Worm (Caenorhabditis elegans) whole organism, L1 larva: ENCODE data around the gene dhs-27.

Source experiments
- C04F5.9 ChIP-seq: sonication (generic microtip); optimal IDR thresholded peaks from 2 replicates; lab custom pipeline; 2016; ENCODE audit warnings: missing genetic modification characterization, missing compliant biosample characterization
- aha-1 ChIP-seq: fragments of 150-350 bp; optimal IDR thresholded peaks from 2 replicates; lab custom pipeline; 2014; ENCODE audit warnings: missing biosample characterization, missing genetic modification characterization
- alr-1 ChIP-seq: fragments of 200-800 bp; sonication (Bioruptor generic); optimal IDR thresholded peaks from 2 replicates; lab custom pipeline; 2018; ENCODE audit warnings: borderline replicate concordance, mild to moderate bottlenecking, missing genetic modification characterization, missing compliant biosample characterization
- ceh-63 ChIP-seq: fragments of 200-800 bp; sonication (Bioruptor generic); optimal IDR thresholded peaks from 2 replicates; lab custom pipeline; 2018; ENCODE audit warnings: mild to moderate bottlenecking, missing genetic modification characterization, missing compliant biosample characterization
- ceh-82 ChIP-seq, 3 experiments: fragments of 150-350 bp in 1 of 3; sonication (generic microtip) in 2 of 3; optimal IDR thresholded peaks; 2 replicates each; lab custom pipeline; 2014 to 2017; ENCODE audit warnings: missing biosample characterization in 3 of 3, missing genetic modification characterization in 3 of 3
- ceh-90 ChIP-seq: sonication (generic microtip); optimal IDR thresholded peaks from 2 replicates; lab custom pipeline; 2016; ENCODE audit warnings: missing genetic modification characterization, missing compliant biosample characterization
- ces-1 ChIP-seq: fragments of 150-350 bp; optimal IDR thresholded peaks from 2 replicates; lab custom pipeline; 2014; ENCODE audit warnings: missing biosample characterization, missing genetic modification reagents, missing genetic modification characterization
- dsc-1 ChIP-seq: sonication (generic microtip); optimal IDR thresholded peaks from 2 replicates; lab custom pipeline; 2016; ENCODE audit warnings: mild to moderate bottlenecking, missing genetic modification characterization, missing compliant biosample characterization
- efl-1 ChIP-seq, 4 experiments: fragments of 150-350 bp; optimal IDR thresholded peaks in 3 of 4; peaks in 1 of 4; 1 replicate in 1 of 4; 2 replicates in 3 of 4; lab custom pipeline; 2014; ENCODE audit warnings: missing biosample characterization in 2 of 4, missing genetic modification characterization in 2 of 4, missing genetic modification reagents in 2 of 4
- egl-13 ChIP-seq: sonication (generic microtip); optimal IDR thresholded peaks from 2 replicates; lab custom pipeline; 2016; ENCODE audit warnings: missing genotype, missing genetic modification reagents, missing genetic modification characterization, missing compliant biosample characterization
- ets-5 ChIP-seq: fragments of 200-800 bp; sonication (Bioruptor generic); IDR thresholded peaks from 2 replicates; pipeline ENCODE4 v1.3.6; 2022; ENCODE audit warnings: missing genetic modification characterization, missing compliant biosample characterization
- fkh-10 ChIP-seq: sonication (generic microtip); optimal IDR thresholded peaks from 2 replicates; lab custom pipeline; 2017; ENCODE audit warnings: missing biosample characterization, missing genetic modification reagents, missing genetic modification characterization
- hlh-4 ChIP-seq: sonication (generic microtip); optimal IDR thresholded peaks from 2 replicates; lab custom pipeline; 2016; ENCODE audit warnings: mild to moderate bottlenecking, missing genetic modification characterization, missing compliant biosample characterization
- irx-1 ChIP-seq: sonication (generic microtip); optimal IDR thresholded peaks from 2 replicates; lab custom pipeline; 2016; ENCODE audit warnings: missing genetic modification characterization, missing compliant biosample characterization
- jun-1 ChIP-seq: fragments of 150-350 bp; optimal IDR thresholded peaks from 2 replicates; lab custom pipeline; 2014; ENCODE audit warnings: missing biosample characterization, missing genetic modification reagents, missing genetic modification characterization
- lin-14 ChIP-seq: fragments of 200-800 bp; sonication (Bioruptor generic); optimal IDR thresholded peaks from 2 replicates; lab custom pipeline; 2018; ENCODE audit warnings: mild to moderate bottlenecking, missing genetic modification characterization, moderate library complexity, missing compliant biosample characterization
- lin-15B ChIP-seq: fragments of 150-350 bp; sonication (generic microtip); optimal IDR thresholded peaks from 3 replicates; lab custom pipeline; 2014; ENCODE audit warnings: missing biosample characterization, missing genetic modification characterization
- lsy-2 ChIP-seq, 2 experiments: fragments of 150-350 bp; optimal IDR thresholded peaks; 2 replicates each; lab custom pipeline; 2014; ENCODE audit warnings: missing biosample characterization in 2 of 2, missing genetic modification characterization in 2 of 2
- mab-9 ChIP-seq: fragments of 200-800 bp; sonication (Bioruptor generic); IDR thresholded peaks from 2 replicates; pipeline ENCODE4 v1.3.6; 2022; ENCODE audit warnings: missing genetic modification reagents, missing genetic modification characterization, missing compliant biosample characterization
- mdl-1 ChIP-seq, 2 experiments: fragments of 150-350 bp; optimal IDR thresholded peaks; 2 replicates each; lab custom pipeline; 2014 to 2017; ENCODE audit warnings: missing biosample characterization in 2 of 2, missing genetic modification characterization in 2 of 2, inconsistent platforms in 1 of 2
- nhr-47 ChIP-seq: sonication (generic microtip); optimal IDR thresholded peaks from 2 replicates; lab custom pipeline; 2016; ENCODE audit warnings: mild to moderate bottlenecking, missing genetic modification characterization, moderate library complexity, missing compliant biosample characterization
- nhr-76 ChIP-seq: sonication (generic microtip); optimal IDR thresholded peaks from 2 replicates; lab custom pipeline; 2017; ENCODE audit warnings: missing biosample characterization, missing genetic modification characterization
- nhr-85 ChIP-seq: sonication (generic microtip); peaks from one replicate; lab custom pipeline; 2016; ENCODE audit warnings: missing genetic modification characterization, inconsistent platforms, missing compliant biosample characterization
- rnt-1 ChIP-seq: sonication (generic microtip); optimal IDR thresholded peaks from 2 replicates; lab custom pipeline; 2016; ENCODE audit warnings: mild to moderate bottlenecking, missing genetic modification characterization, moderate library complexity, missing compliant biosample characterization
- skn-1 ChIP-seq: fragments of 150-350 bp; optimal IDR thresholded peaks from 2 replicates; lab custom pipeline; 2014; ENCODE audit warnings: missing biosample characterization, missing genetic modification characterization
- sox-4 ChIP-seq: sonication (generic microtip); optimal IDR thresholded peaks from 2 replicates; lab custom pipeline; 2016; ENCODE audit warnings: missing genetic modification characterization, missing compliant biosample characterization
- sptf-1 ChIP-seq: fragments of 150-350 bp; optimal IDR thresholded peaks from 2 replicates; lab custom pipeline; 2014; ENCODE audit warnings: missing biosample characterization, missing genetic modification characterization
- tlp-1 ChIP-seq: fragments of 150-350 bp; optimal IDR thresholded peaks from 2 replicates; lab custom pipeline; 2014; ENCODE audit warnings: missing biosample characterization, missing genetic modification characterization
- unc-86 ChIP-seq: sonication (generic microtip); optimal IDR thresholded peaks from 2 replicates; lab custom pipeline; 2016; ENCODE audit warnings: missing genetic modification characterization, missing compliant biosample characterization
- unc-98 ChIP-seq: fragments of 200-800 bp; sonication (Bioruptor generic); IDR thresholded peaks from 2 replicates; pipeline ENCODE4 v1.3.6; 2022; ENCODE audit warnings: missing genetic modification characterization, missing compliant biosample characterization

dhs-27 gene

ce11 chrX:3451122-3451521 is 36.6 kb upstream of the dhs-27 start, which contains the start of gene ZK813.5:
ZK813.5 (minus strand) TSS chrX:3451222.
- TF ChIP-seq unc-86 (no peak), fkh-10 (GFP tag; lab: Kevin White, UChicago) (no peak), sptf-1 (tag; lab: Kevin White, UChicago) (no peak), aha-1 (tag; lab: Kevin White, UChicago) (no peak), ceh-90 (tag; lab: Kevin White, UChicago) (no peak), unc-98 (GFP tag; lab: Robert Waterston, UW) (no peak), lin-15B (tag; lab: Kevin White, UChicago) (no peak), tlp-1 (tag; lab: Kevin White, UChicago) (no peak), alr-1 (tag; lab: Kevin White, UChicago) (no peak), dsc-1 (tag; lab: Kevin White, UChicago) (no peak), nhr-85 (tag; lab: Kevin White, UChicago) (no peak), nhr-47 (no peak)

DNA sequence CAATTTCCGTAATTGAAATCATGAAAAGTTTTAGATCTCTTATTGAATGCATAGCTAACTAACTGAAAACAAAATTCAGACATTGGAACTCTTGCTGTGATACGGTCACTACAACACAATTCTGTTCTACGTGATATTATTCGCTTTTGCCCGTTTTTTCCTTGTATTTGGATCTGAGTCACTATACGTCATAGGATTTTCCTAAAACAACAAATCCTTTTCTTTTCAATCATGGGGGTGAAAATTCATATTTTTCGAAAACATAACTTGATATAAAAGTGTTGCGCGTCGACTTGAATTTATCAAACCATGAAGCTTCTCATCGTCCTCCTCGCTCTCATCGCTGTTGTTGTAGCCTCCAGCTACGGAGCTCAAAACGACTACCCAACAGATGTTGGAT is 31.5 kb upstream of the dhs-27 start, which contains the start of gene ZK813.1:
Gene ZK813.1 (plus strand): TSS at position 301 of the 400 bp plus-strand sequence.
- TF ChIP-seq ceh-82 (tag; optimal IDR thresholded peaks at IDR 0.05; lab: Kevin White, UChicago) (no peak), jun-1 (tag; lab: Kevin White, UChicago) (no peak), ceh-63 (GFP tag; lab: Kevin White, UChicago) (no peak), tlp-1 (tag; lab: Kevin White, UChicago) (no peak), nhr-76 (tag; lab: Kevin White, UChicago) (no peak), ces-1 (GFP tag; lab: Kevin White, UChicago) (no peak), irx-1 (tag; lab: Kevin White, UChicago) (no peak), efl-1 (optimal IDR thresholded peaks at IDR 0.05; lab: Kevin White, UChicago) (no peak), efl-1 (GFP tag; optimal IDR thresholded peaks at IDR 0.05 in 1 of 2; lab: Kevin White, UChicago) (no peak), nhr-47 (no peak), lin-15B (tag; lab: Kevin White, UChicago) (no peak), egl-13 (tag; lab: Kevin White, UChicago) (no peak), mdl-1 (tag; optimal IDR thresholded peaks at IDR 0.05; lab: Kevin White, UChicago) (no peak), sox-4 (tag; lab: Kevin White, UChicago) (no peak), rnt-1 (tag; lab: Kevin White, UChicago) (no peak), hlh-4 (tag; lab: Kevin White, UChicago) (no peak)

DNA sequence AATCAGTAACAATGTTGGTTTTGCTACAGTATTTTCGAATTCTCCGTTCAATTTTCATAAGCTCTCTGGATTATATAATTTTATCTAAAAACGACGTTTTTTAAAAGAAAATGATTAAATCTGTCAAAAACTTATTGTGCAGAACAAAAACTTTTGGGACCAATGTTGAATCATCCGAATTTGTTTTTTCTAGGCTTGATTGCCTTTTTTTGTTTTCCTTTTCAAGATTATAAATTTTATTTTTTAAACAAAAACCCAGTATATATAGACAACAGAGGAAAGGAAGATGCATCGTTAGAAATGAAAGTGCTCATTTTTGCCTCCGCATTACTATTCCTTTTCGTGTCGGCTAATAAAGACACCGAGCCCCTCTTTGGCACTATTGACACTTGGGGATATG is 30.0 kb upstream of the dhs-27 start, which contains the start of gene ZK813.7:
Gene ZK813.7 (plus strand): TSS at position 301 of the 400 bp plus-strand sequence.
- TF ChIP-seq lin-14 (GFP tag; lab: Kevin White, UChicago), result no peak
- no peak for TF ChIP-seq nhr-76 (tag; lab: Kevin White, UChicago)

DNA sequence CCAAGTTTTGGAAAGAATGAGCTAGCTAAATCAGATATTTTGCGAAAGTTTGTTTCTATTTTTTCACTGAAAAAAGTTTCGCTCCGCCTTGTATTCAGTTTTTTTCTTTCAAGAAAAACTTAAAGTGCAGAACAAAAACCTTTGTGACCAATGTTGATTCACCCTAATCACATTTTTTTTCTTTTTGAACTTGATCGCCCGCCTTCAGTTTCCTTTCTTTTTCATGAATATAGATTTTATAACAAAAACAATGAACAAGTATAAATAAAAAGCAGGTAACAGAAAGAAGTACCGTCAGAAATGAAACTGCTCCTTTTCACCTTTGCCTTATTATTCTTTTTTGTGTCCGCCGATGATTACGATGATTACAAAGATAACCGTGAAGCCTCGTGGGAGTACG is 29.0 kb upstream of the dhs-27 start, which contains the start of gene ZK813.2:
Gene ZK813.2 (plus strand): TSS at position 301 of the 400 bp plus-strand sequence.
- no peak for TF ChIP-seq C04F5.9 (tag; lab: Kevin White, UChicago)

ce11 chrX:3441539-3441938 is 27.0 kb upstream of the dhs-27 start, which contains the start of gene ZK813.3:
ZK813.3 (plus strand) TSS chrX:3441839.
- TF ChIP-seq lsy-2 (tag; optimal IDR thresholded peaks at IDR 0.05; lab: Kevin White, UChicago) (no peak), mab-9 (GFP tag; lab: Robert Waterston, UW) (no peak), skn-1 (no peak), ets-5 (no peak)
- TF ChIP-seq, all 84 proteins: peak for 0

ce11 chrX:3440308-3440707 is 25.8 kb upstream of the dhs-27 start:
- no peak for TF ChIP-seq tlp-1 (tag; lab: Kevin White, UChicago)
- no peak for TF ChIP-seq hlh-4 (tag; lab: Kevin White, UChicago)
- peak; percentile 65 for TF ChIP-seq rnt-1 (tag; lab: Kevin White, UChicago)
- TF ChIP-seq unc-86, result no peak
